Fruit fly (Drosophila melanogaster) whole organism, embryonic: ENCODE data around the gene RhoGAP18B.

Experiments used
- ATbp ChIP-seq: fragments of 200-800 bp; sonication (Bioruptor generic); optimal IDR thresholded peaks from 2 replicates; lab custom pipeline; 2017; ENCODE audit warnings: missing biosample characterization, mild to moderate bottlenecking, missing genetic modification characterization, missing genetic modification reagents
- Atf-2 ChIP-seq: fragments of 200-800 bp; sonication (Bioruptor generic); optimal IDR thresholded peaks from 2 replicates; lab custom pipeline; 2016; ENCODE audit warnings: missing biosample characterization, missing genetic modification characterization
- B-H2 ChIP-seq: fragments of 200-800 bp; sonication (Bioruptor generic); optimal IDR thresholded peaks from 2 replicates; lab custom pipeline; 2018; ENCODE audit warnings: missing biosample characterization, mild to moderate bottlenecking, missing genetic modification characterization
- CG12155 ChIP-seq: fragments of 200-800 bp; sonication (Bioruptor generic); optimal IDR thresholded peaks from 3 replicates; lab custom pipeline; 2016; ENCODE audit warnings: missing biosample characterization, missing genetic modification characterization
- CG1233 ChIP-seq: fragments of 200-800 bp; sonication (Bioruptor generic); optimal IDR thresholded peaks from 4 replicates; lab custom pipeline; 2018; ENCODE audit warnings: missing biosample characterization, mild to moderate bottlenecking, missing genetic modification characterization
- CG17361 ChIP-seq: fragments of 200-800 bp; sonication (Bioruptor generic); IDR thresholded peaks from 3 replicates; pipeline ENCODE4 v1.3.6; 2022; ENCODE audit warnings: missing biosample characterization, missing genetic modification characterization
- CG2678 ChIP-seq: fragments of 200-800 bp; sonication (Bioruptor generic); optimal IDR thresholded peaks from 3 replicates; lab custom pipeline; 2019; ENCODE audit warnings: missing biosample characterization, mild to moderate bottlenecking, missing genetic modification characterization, moderate library complexity
- CG2712 ChIP-seq: fragments of 200-800 bp; optimal IDR thresholded peaks from 3 replicates; lab custom pipeline; 2019; ENCODE audit warnings: missing biosample characterization, mild to moderate bottlenecking, missing genetic modification characterization, moderate library complexity
- CG31365 ChIP-seq: fragments of 200-800 bp; sonication (Bioruptor generic); optimal IDR thresholded peaks from 2 replicates; lab custom pipeline; 2018; ENCODE audit warnings: missing biosample characterization, mild to moderate bottlenecking, missing genetic modification characterization
- CG3163 ChIP-seq: fragments of 200-800 bp; sonication (Bioruptor generic); optimal IDR thresholded peaks from 3 replicates; lab custom pipeline; 2016; ENCODE audit warnings: missing biosample characterization, missing genetic modification characterization
- CG34224 ChIP-seq: fragments of 200-800 bp; sonication (Bioruptor generic); IDR thresholded peaks from 3 replicates; pipeline ENCODE4 v1.3.6; 2022; ENCODE audit warnings: missing biosample characterization, missing genetic modification characterization; ENCODE audit not compliant: partially characterized antibody
- CG42726 ChIP-seq: fragments of 200-800 bp; sonication (Bioruptor generic); IDR thresholded peaks from 2 replicates; pipeline ENCODE4 v1.3.6; 2022; ENCODE audit warnings: missing biosample characterization, missing genetic modification characterization; ENCODE audit not compliant: partially characterized antibody
- CG4707 ChIP-seq: fragments of 200-800 bp; sonication (Bioruptor generic); optimal IDR thresholded peaks from 2 replicates; lab custom pipeline; 2018; ENCODE audit warnings: missing biosample characterization, mild to moderate bottlenecking, missing genetic modification characterization, moderate library complexity
- CG4730 ChIP-seq: fragments of 200-800 bp; sonication (Bioruptor generic); IDR thresholded peaks from 2 replicates; pipeline ENCODE4 v1.3.6; 2022; ENCODE audit warnings: missing biosample characterization, missing genetic modification characterization
- CG4820 ChIP-seq: fragments of 200-800 bp; sonication (Bioruptor generic); optimal IDR thresholded peaks from 3 replicates; lab custom pipeline; 2016; ENCODE audit warnings: missing biosample characterization, missing genetic modification characterization
- CG6813 ChIP-seq: fragments of 200-800 bp; sonication (Bioruptor generic); optimal IDR thresholded peaks from 2 replicates; lab custom pipeline; 2017; ENCODE audit warnings: missing biosample characterization, missing genetic modification characterization, mild to moderate bottlenecking, moderate library complexity, missing genetic modification reagents
- CG8765 ChIP-seq: fragments of 200-800 bp; sonication (Bioruptor generic); IDR thresholded peaks from 2 replicates; pipeline ENCODE4 v1.3.6; 2022; ENCODE audit warnings: missing biosample characterization, missing genetic modification characterization
- CG8944 ChIP-seq: fragments of 200-800 bp; sonication (Bioruptor generic); optimal IDR thresholded peaks from 3 replicates; lab custom pipeline; 2016; ENCODE audit warnings: missing biosample characterization, missing genetic modification characterization
- Fer3 ChIP-seq: fragments of 200-800 bp; sonication (Bioruptor generic); optimal IDR thresholded peaks from 2 replicates; lab custom pipeline; 2018; ENCODE audit warnings: missing biosample characterization, mild to moderate bottlenecking, missing genetic modification characterization, moderate library complexity
- Gug ChIP-seq: fragments of 200-800 bp; sonication (Bioruptor generic); IDR thresholded peaks from 4 replicates; pipeline ENCODE4 v1.3.6; 2022; ENCODE audit warnings: missing biosample characterization, missing genetic modification characterization
- Hand ChIP-seq: fragments of 200-800 bp; sonication (Bioruptor generic); optimal IDR thresholded peaks from 2 replicates; lab custom pipeline; 2017; ENCODE audit warnings: mild to moderate bottlenecking, missing biosample characterization, missing genetic modification reagents, missing genetic modification characterization
- MBD-R2 ChIP-seq: fragments of 200-800 bp; sonication (Bioruptor generic); IDR thresholded peaks from 2 replicates; pipeline ENCODE4 v1.3.6; 2022; ENCODE audit warnings: missing biosample characterization, missing genetic modification characterization
- NK7.1 ChIP-seq: fragments of 200-800 bp; sonication (Bioruptor generic); optimal IDR thresholded peaks from 3 replicates; lab custom pipeline; 2016; ENCODE audit warnings: missing biosample characterization, missing genetic modification characterization
- Scr ChIP-seq: fragments of 200-800 bp; sonication (Bioruptor generic); IDR thresholded peaks from 2 replicates; pipeline ENCODE4 v1.3.6; 2022; ENCODE audit warnings: missing biosample characterization, missing genetic modification characterization; ENCODE audit not compliant: partially characterized antibody
- TFAM ChIP-seq: fragments of 200-800 bp; sonication (Bioruptor generic); optimal IDR thresholded peaks from 2 replicates; lab custom pipeline; 2017; ENCODE audit warnings: missing biosample characterization, missing genetic modification characterization, inconsistent platforms
- Xbp1 ChIP-seq: fragments of 200-800 bp; sonication (Bioruptor generic); optimal IDR thresholded peaks from 3 replicates; lab custom pipeline; 2016; ENCODE audit warnings: missing biosample characterization, mild to moderate bottlenecking, missing genetic modification characterization
- bab2 ChIP-seq: fragments of 200-800 bp; sonication (Bioruptor generic); optimal IDR thresholded peaks from 2 replicates; lab custom pipeline; 2016; ENCODE audit warnings: missing biosample characterization, missing genetic modification characterization
- cg ChIP-seq: fragments of 200-800 bp; sonication (Bioruptor generic); optimal IDR thresholded peaks from 3 replicates; lab custom pipeline; 2019; ENCODE audit warnings: missing biosample characterization, mild to moderate bottlenecking, missing genetic modification characterization, moderate library complexity
- dpn ChIP-seq, 2 experiments: fragments of 200-800 bp; sonication (Bioruptor generic); optimal IDR thresholded peaks; 3 replicates each; lab custom pipeline; 2016; ENCODE audit warnings: missing biosample characterization in 2 of 2, missing genetic modification characterization in 2 of 2
- fd96Cb ChIP-seq: fragments of 200-800 bp; sonication (Bioruptor generic); optimal IDR thresholded peaks from 2 replicates; lab custom pipeline; 2018; ENCODE audit warnings: missing biosample characterization, mild to moderate bottlenecking, missing genetic modification characterization, moderate library complexity
- ftz-f1 ChIP-seq: fragments of 200-800 bp; sonication (Bioruptor generic); optimal IDR thresholded peaks from 2 replicates; lab custom pipeline; 2016; ENCODE audit warnings: missing biosample characterization, missing genetic modification characterization
- hb ChIP-seq: fragments of 200-800 bp; sonication (Bioruptor generic); IDR thresholded peaks from 3 replicates; pipeline ENCODE4 v1.3.6; 2022; ENCODE audit warnings: missing biosample characterization, missing genetic modification characterization; ENCODE audit not compliant: partially characterized antibody
- insv ChIP-seq, 2 experiments: fragments of 200-800 bp; sonication (Bioruptor generic); optimal IDR thresholded peaks; 3 replicates each; lab custom pipeline; 2016 to 2018; ENCODE audit warnings: missing biosample characterization in 2 of 2, missing genetic modification characterization in 2 of 2
- kay ChIP-seq: fragments of 200-800 bp; sonication (Bioruptor generic); optimal IDR thresholded peaks from 2 replicates; lab custom pipeline; 2016; ENCODE audit warnings: missing biosample characterization, missing genetic modification characterization
- klu ChIP-seq: fragments of 200-800 bp; sonication (Bioruptor generic); IDR thresholded peaks from 2 replicates; pipeline ENCODE4 v1.3.6; 2022; ENCODE audit warnings: missing biosample characterization, missing genetic modification characterization
- knrl ChIP-seq: fragments of 200-800 bp; sonication (Bioruptor generic); IDR thresholded peaks from 3 replicates; pipeline ENCODE4 v1.3.6; 2022; ENCODE audit warnings: missing biosample characterization, missing genetic modification characterization; ENCODE audit not compliant: partially characterized antibody
- lab ChIP-seq: fragments of 200-800 bp; sonication (Bioruptor generic); optimal IDR thresholded peaks from 3 replicates; lab custom pipeline; 2017; ENCODE audit warnings: missing biosample characterization, missing genetic modification characterization, mild to moderate bottlenecking, moderate library complexity, missing genetic modification reagents
- pan ChIP-seq, 4 experiments: fragments of >200 bp in 3 of 4; fragments of 200-800 bp in 1 of 4; sonication (Bioruptor generic) in 1 of 4; optimal IDR thresholded peaks in 3 of 4; IDR thresholded peaks in 1 of 4; 2 replicates each; pipeline versions ENCODE4 v1.3.6 to Lab custom; 2017 to 2022; ENCODE audit warnings: missing biosample characterization in 2 of 4, missing genetic modification characterization in 2 of 4, mixed read lengths in 1 of 4
- run ChIP-seq: fragments of 200-800 bp; sonication (Bioruptor generic); optimal IDR thresholded peaks from 3 replicates; lab custom pipeline; 2018; ENCODE audit warnings: missing biosample characterization, mild to moderate bottlenecking, missing genetic modification characterization
- sima ChIP-seq: fragments of 200-800 bp; sonication (Bioruptor generic); optimal IDR thresholded peaks from 2 replicates; lab custom pipeline; 2016; ENCODE audit warnings: missing biosample characterization, missing genetic modification characterization
- slbo ChIP-seq: fragments of 200-800 bp; sonication (Bioruptor generic); IDR thresholded peaks from 2 replicates; pipeline ENCODE4 v1.3.6; 2022; ENCODE audit warnings: missing biosample characterization, missing genetic modification characterization
- so ChIP-seq: fragments of 200-800 bp; sonication (Bioruptor generic); IDR thresholded peaks from 3 replicates; pipeline ENCODE4 v1.3.6; 2022; ENCODE audit warnings: missing biosample characterization, missing genetic modification characterization
- tio ChIP-seq: fragments of 200-800 bp; sonication (Bioruptor generic); optimal IDR thresholded peaks from 2 replicates; lab custom pipeline; 2017; ENCODE audit warnings: missing biosample characterization, missing genetic modification characterization, inconsistent platforms
- toy ChIP-seq: fragments of 200-800 bp; sonication (Bioruptor generic); IDR thresholded peaks from 2 replicates; pipeline ENCODE4 v1.3.6; 2022; ENCODE audit warnings: missing biosample characterization, missing genetic modification characterization
- wor ChIP-seq: fragments of 200-800 bp; sonication (Bioruptor generic); IDR thresholded peaks from 2 replicates; pipeline ENCODE4 v1.3.6; 2022; ENCODE audit warnings: missing biosample characterization, missing genetic modification characterization
- zf30C ChIP-seq: fragments of 200-800 bp; sonication (Bioruptor generic); optimal IDR thresholded peaks from 3 replicates; lab custom pipeline; 2018; ENCODE audit warnings: missing biosample characterization, mild to moderate bottlenecking, missing genetic modification characterization

Gene RhoGAP18B

dm6 chrX:19153288-19154130 is 13.4 kb downstream of the RhoGAP18B start (continued):
- peak; percentile 31; the same call in 1 of the 3 replicates for TF ChIP-seq knrl (GFP tag; lab: Robert Waterston, UW)
- TF ChIP-seq toy (GFP tag; lab: Robert Waterston, UW) = no peak
- TF ChIP-seq B-H2 (GFP tag; lab: Kevin White, UChicago) = no peak
- no peak for TF ChIP-seq ATbp
- TF ChIP-seq wor (GFP tag; lab: Robert Waterston, UW) = no peak
- TF ChIP-seq NK7.1 (GFP tag; lab: Kevin White, UChicago) = no peak
- no peak for TF ChIP-seq pan (optimal IDR thresholded peaks at IDR 0.05; lab: Kevin White, UChicago)
- no peak for TF ChIP-seq pan (GFP tag; optimal IDR thresholded peaks at IDR 0.05 in 1 of 2, IDR thresholded peaks at IDR 0.05 in 1 of 2)
- TF ChIP-seq CG4707 (GFP tag; lab: Kevin White, UChicago) = no peak
- peak; percentile 63; the same call in 1 of the 2 replicates for TF ChIP-seq CG42726 (GFP tag; lab: Robert Waterston, UW)
- no peak for TF ChIP-seq hb (GFP tag; lab: Robert Waterston, UW)
- TF ChIP-seq cg (GFP tag; lab: Kevin White, UChicago) = peak; percentile 63
- peak; percentile 88 for TF ChIP-seq kay (GFP tag; lab: Kevin White, UChicago)
- TF ChIP-seq CG6813 (GFP tag; lab: Kevin White, UChicago) = peak; percentile 28
- TF ChIP-seq CG3163 (GFP tag; lab: Kevin White, UChicago) = peak; percentile 98
- TF ChIP-seq run (tag; lab: Kevin White, UChicago) = no peak
- no peak for TF ChIP-seq CG31365 (tag; lab: Kevin White, UChicago)
- no peak for TF ChIP-seq fd96Cb (tag; lab: Kevin White, UChicago)
- TF ChIP-seq lab (GFP tag; lab: Kevin White, UChicago) = peak; percentile 54
- no peak for TF ChIP-seq CG8944
- TF ChIP-seq Xbp1 (GFP tag; lab: Kevin White, UChicago) = no peak
- no peak for TF ChIP-seq Gug (GFP tag; lab: Robert Waterston, UW)
- 0 out of 2 replicates have a peak, but pooled peaks have one; percentile 17 for TF ChIP-seq slbo (GFP tag; lab: Robert Waterston, UW)

dm6 chrX:19152570-19153287 is 14.2 kb downstream of the RhoGAP18B start:
- TF ChIP-seq ftz-f1 (GFP tag; lab: Kevin White, UChicago) (no peak), insv (GFP tag; optimal IDR thresholded peaks at IDR 0.05; lab: Kevin White, UChicago) (no peak), TFAM (GFP tag; lab: Kevin White, UChicago) (no peak), Atf-2 (no peak), CG34224 (GFP tag; lab: Robert Waterston, UW) (no peak), sima (GFP tag; lab: Kevin White, UChicago) (no peak), CG4730 (GFP tag; lab: Robert Waterston, UW) (0 out of 2 replicates have a peak, but pooled peaks have one; percentile 27), MBD-R2 (GFP tag; lab: Robert Waterston, UW) (no peak), Hand (GFP tag; lab: Kevin White, UChicago) (no peak), Fer3 (tag; lab: Kevin White, UChicago) (peak; percentile 34), klu (GFP tag; lab: Robert Waterston, UW) (no peak), CG17361 (GFP tag; lab: Robert Waterston, UW) (peak; percentile 83), CG12155 (no peak), tio (peak; percentile 70), zf30C (GFP tag; lab: Kevin White, UChicago) (peak; percentile 60), CG4820 (peak; percentile 57), Scr (GFP tag; lab: Robert Waterston, UW) (no peak), CG1233 (GFP tag; lab: Kevin White, UChicago) (peak; percentile 55), bab2 (GFP tag; lab: Kevin White, UChicago) (no peak), CG2712 (peak; percentile 71), so (GFP tag; lab: Robert Waterston, UW) (0 out of 3 replicates have a peak, but pooled peaks have one; percentile 8), CG2678 (tag; lab: Kevin White, UChicago) (peak; percentile 75), dpn (GFP tag; optimal IDR thresholded peaks at IDR 0.05; lab: Kevin White, UChicago) (peak in 1 of 2 experiments; percentile 54), CG8765 (GFP tag; lab: Robert Waterston, UW) (no peak)
